Worm (Caenorhabditis elegans) whole organism, midembryonic: ENCODE measurements around the gene algn-7.

Experiments
- T22C8.4 ChIP-seq: fragments of 200-800 bp; sonication (Bioruptor generic); IDR thresholded peaks from 2 replicates; pipeline ENCODE4 v1.3.6; 2022; ENCODE audit warnings: missing genetic modification characterization, missing compliant biosample characterization
- cog-1 ChIP-seq: sonication (generic microtip); optimal IDR thresholded peaks from 2 replicates; lab custom pipeline; 2016; ENCODE audit warnings: missing genetic modification characterization, missing compliant biosample characterization
- flt-1 ChIP-seq: fragments of 200-800 bp; sonication (Bioruptor generic); IDR thresholded peaks from 2 replicates; pipeline ENCODE4 v1.3.6; 2022; ENCODE audit warnings: missing genetic modification characterization, missing compliant biosample characterization
- klf-2 ChIP-seq: fragments of 200-800 bp; sonication (Bioruptor generic); conservative IDR thresholded peaks from 2 replicates; pipeline ENCODE4 v1.3.6; 2022; ENCODE audit warnings: missing genetic modification reagents, missing genetic modification characterization, missing compliant biosample characterization
- med-1 ChIP-seq: sonication (generic microtip); optimal IDR thresholded peaks from 2 replicates; lab custom pipeline; 2017; ENCODE audit warnings: missing genetic modification characterization, mild to moderate bottlenecking, missing compliant biosample characterization, antibody characterized with exemption, missing genetic modification reagents; ENCODE audit not compliant: insufficient read depth
- ref-1 ChIP-seq: fragments of 200-800 bp; sonication (Bioruptor generic); conservative IDR thresholded peaks from 2 replicates; pipeline ENCODE4 v1.3.6; 2022; ENCODE audit warnings: missing genetic modification reagents, missing genetic modification characterization, missing compliant biosample characterization
- tab-1 ChIP-seq: fragments of 200-800 bp; sonication (Bioruptor generic); IDR thresholded peaks from 2 replicates; pipeline ENCODE4 v1.3.6; 2022; ENCODE audit warnings: missing genetic modification characterization, missing compliant biosample characterization
- ztf-23 ChIP-seq: fragments of 200-800 bp; sonication (Bioruptor generic); IDR thresholded peaks from 2 replicates; pipeline ENCODE4 v1.3.6; 2022; ENCODE audit warnings: missing genetic modification reagents, missing genetic modification characterization, missing compliant biosample characterization
- ztf-29 ChIP-seq: fragments of 200-800 bp; sonication (Bioruptor generic); IDR thresholded peaks from 2 replicates; pipeline ENCODE4 v1.3.6; 2022; ENCODE audit warnings: missing genetic modification reagents, missing genetic modification characterization, missing compliant biosample characterization

The algn-7 gene

ce11 chrV:19934223-19934622 is at the start of gene algn-7:
TSS of gene algn-7 (minus strand) at chrV:19934323.
- TF ChIP-seq klf-2 (GFP tag; lab: Robert Waterston, UW) (no peak), T22C8.4 (GFP tag; lab: Robert Waterston, UW) (no peak), ref-1 (no peak), tab-1 (GFP tag; lab: Robert Waterston, UW) (no peak), med-1 (GFP tag; lab: Kevin White, UChicago) (no peak), ztf-29 (GFP tag; lab: Robert Waterston, UW) (no peak), ztf-23 (GFP tag; lab: Robert Waterston, UW) (no peak), flt-1 (GFP tag; lab: Robert Waterston, UW) (no peak), cog-1 (tag; lab: Kevin White, UChicago) (no peak)

- TF ChIP-seq tab-1 (GFP tag; lab: Robert Waterston, UW) (no peak), flt-1 (GFP tag; lab: Robert Waterston, UW) (no peak), ref-1 (no peak), cog-1 (tag; lab: Kevin White, UChicago) (no peak), med-1 (GFP tag; lab: Kevin White, UChicago) (no peak), ztf-23 (GFP tag; lab: Robert Waterston, UW) (no peak), ztf-29 (GFP tag; lab: Robert Waterston, UW) (no peak), klf-2 (GFP tag; lab: Robert Waterston, UW) (no peak), T22C8.4 (GFP tag; lab: Robert Waterston, UW) (no peak)
Measured at ce11 chrV:19981832-19982462, 47.8 kb upstream of the algn-7 start, which contains the start of gene Y60A3A.24. TSS of gene Y60A3A.24 (minus strand) at chrV:19981882.

ce11 chrV:19978220-19978619 is 44.1 kb upstream of the algn-7 start, which contains the start of gene srh-183:
TSS of gene srh-183 (minus strand) at chrV:19978320.
- TF ChIP-seq ref-1, result no peak
- TF ChIP-seq med-1 (GFP tag; lab: Kevin White, UChicago), result no peak
- TF ChIP-seq flt-1 (GFP tag; lab: Robert Waterston, UW), result no peak
- TF ChIP-seq ztf-23 (GFP tag; lab: Robert Waterston, UW), result no peak
- no peak for TF ChIP-seq T22C8.4 (GFP tag; lab: Robert Waterston, UW)
- TF ChIP-seq cog-1 (tag; lab: Kevin White, UChicago), result no peak
- TF ChIP-seq ztf-29 (GFP tag; lab: Robert Waterston, UW), result no peak
- TF ChIP-seq tab-1 (GFP tag; lab: Robert Waterston, UW), result no peak

- no peak for TF ChIP-seq ztf-29 (GFP tag; lab: Robert Waterston, UW)
- no peak for TF ChIP-seq med-1 (GFP tag; lab: Kevin White, UChicago)
- no peak for TF ChIP-seq cog-1 (tag; lab: Kevin White, UChicago)
- no peak for TF ChIP-seq tab-1 (GFP tag; lab: Robert Waterston, UW)
- TF ChIP-seq klf-2 (GFP tag; lab: Robert Waterston, UW), result no peak
- no peak for TF ChIP-seq flt-1 (GFP tag; lab: Robert Waterston, UW)
- no peak for TF ChIP-seq ref-1
- TF ChIP-seq ztf-23 (GFP tag; lab: Robert Waterston, UW), result no peak
- TF ChIP-seq T22C8.4 (GFP tag; lab: Robert Waterston, UW), result no peak
Measured at ce11 chrV:19972984-19973383, 38.9 kb upstream of the algn-7 start, which contains the start of gene srh-173. TSS of gene srh-173 (plus strand) at chrV:19973284.

- TF ChIP-seq T22C8.4 (GFP tag; lab: Robert Waterston, UW) (no peak), ref-1 (no peak), ztf-29 (GFP tag; lab: Robert Waterston, UW) (no peak), klf-2 (GFP tag; lab: Robert Waterston, UW) (no peak), ztf-23 (GFP tag; lab: Robert Waterston, UW) (no peak), med-1 (GFP tag; lab: Kevin White, UChicago) (no peak), cog-1 (tag; lab: Kevin White, UChicago) (no peak), tab-1 (GFP tag; lab: Robert Waterston, UW) (no peak), flt-1 (GFP tag; lab: Robert Waterston, UW) (no peak)
Measured at ce11 chrV:19965626-19966025, 31.5 kb upstream of the algn-7 start, which contains the start of gene srh-171. TSS of gene srh-171 (plus strand) at chrV:19965700.

ce11 chrV:19961971-19962370 is 27.8 kb upstream of the algn-7 start:
- TF ChIP-seq cog-1 (tag; lab: Kevin White, UChicago), result no peak
- TF ChIP-seq ref-1, result no peak
- no peak for TF ChIP-seq flt-1 (GFP tag; lab: Robert Waterston, UW)
- no peak for TF ChIP-seq med-1 (GFP tag; lab: Kevin White, UChicago)
- TF ChIP-seq ztf-29 (GFP tag; lab: Robert Waterston, UW), result no peak
- no peak for TF ChIP-seq klf-2 (GFP tag; lab: Robert Waterston, UW)
- TF ChIP-seq ztf-23 (GFP tag; lab: Robert Waterston, UW), result no peak
- TF ChIP-seq tab-1 (GFP tag; lab: Robert Waterston, UW), result no peak
- TF ChIP-seq T22C8.4 (GFP tag; lab: Robert Waterston, UW), result no peak

- TF ChIP-seq T22C8.4 (GFP tag; lab: Robert Waterston, UW) (no peak), med-1 (GFP tag; lab: Kevin White, UChicago) (no peak), cog-1 (tag; lab: Kevin White, UChicago) (no peak), flt-1 (GFP tag; lab: Robert Waterston, UW) (no peak), ztf-23 (GFP tag; lab: Robert Waterston, UW) (no peak), ref-1 (no peak), tab-1 (GFP tag; lab: Robert Waterston, UW) (no peak), klf-2 (GFP tag; lab: Robert Waterston, UW) (no peak), ztf-29 (GFP tag; lab: Robert Waterston, UW) (no peak)
Measured at ce11 chrV:19958744-19959143, 24.6 kb upstream of the algn-7 start, which contains the start of gene srh-172. TSS of gene srh-172 (plus strand) at chrV:19959044.

ce11 chrV:19955171-19955570 is 21.0 kb upstream of the algn-7 start, which contains the start of gene abhd-3.1:
TSS of gene abhd-3.1 (plus strand) at chrV:19955488.
- TF ChIP-seq klf-2 (GFP tag; lab: Robert Waterston, UW), result no peak
- TF ChIP-seq ztf-29 (GFP tag; lab: Robert Waterston, UW), result no peak

- TF ChIP-seq cog-1 (tag; lab: Kevin White, UChicago) (no peak), ztf-23 (GFP tag; lab: Robert Waterston, UW) (no peak), med-1 (GFP tag; lab: Kevin White, UChicago) (no peak), ztf-29 (GFP tag; lab: Robert Waterston, UW) (no peak), ref-1 (no peak), T22C8.4 (GFP tag; lab: Robert Waterston, UW) (no peak), tab-1 (GFP tag; lab: Robert Waterston, UW) (no peak), klf-2 (GFP tag; lab: Robert Waterston, UW) (no peak), flt-1 (GFP tag; lab: Robert Waterston, UW) (no peak)
Measured at ce11 chrV:19954491-19954890, 20.4 kb upstream of the algn-7 start.
